Worm (Caenorhabditis elegans) whole organism, L3 larva: ENCODE results near the gene irld-45.

Source experiments
- fkh-10 ChIP-seq: sonication (generic microtip); optimal IDR thresholded peaks from 2 replicates; lab custom pipeline; 2017; ENCODE audit warnings: missing biosample characterization, missing genetic modification reagents, missing genetic modification characterization
- fos-1 ChIP-seq: fragments of 150-350 bp; optimal IDR thresholded peaks from 2 replicates; lab custom pipeline; 2014; ENCODE audit warnings: missing biosample characterization, missing genetic modification characterization
- lin-39 ChIP-seq: fragments of 150-350 bp; optimal IDR thresholded peaks from 2 replicates; lab custom pipeline; 2018; ENCODE audit warnings: missing biosample characterization, missing genetic modification reagents, missing genetic modification characterization
- nhr-23 ChIP-seq: fragments of 150-350 bp; optimal IDR thresholded peaks from 2 replicates; lab custom pipeline; 2014; ENCODE audit warnings: missing biosample characterization, missing genetic modification reagents, missing genetic modification characterization
- pha-4 ChIP-seq: fragments of 150-350 bp; optimal IDR thresholded peaks from 2 replicates; lab custom pipeline; 2014; ENCODE audit warnings: missing biosample characterization, missing genetic modification reagents, missing genetic modification characterization
- tbx-2 ChIP-seq: sonication (generic microtip); optimal IDR thresholded peaks from 2 replicates; lab custom pipeline; 2016; ENCODE audit warnings: mild to moderate bottlenecking, missing genetic modification characterization, missing compliant biosample characterization
- ztf-11 ChIP-seq: fragments of 150-350 bp; optimal IDR thresholded peaks from 2 replicates; lab custom pipeline; 2014; ENCODE audit warnings: missing biosample characterization, missing genetic modification characterization

DNA sequence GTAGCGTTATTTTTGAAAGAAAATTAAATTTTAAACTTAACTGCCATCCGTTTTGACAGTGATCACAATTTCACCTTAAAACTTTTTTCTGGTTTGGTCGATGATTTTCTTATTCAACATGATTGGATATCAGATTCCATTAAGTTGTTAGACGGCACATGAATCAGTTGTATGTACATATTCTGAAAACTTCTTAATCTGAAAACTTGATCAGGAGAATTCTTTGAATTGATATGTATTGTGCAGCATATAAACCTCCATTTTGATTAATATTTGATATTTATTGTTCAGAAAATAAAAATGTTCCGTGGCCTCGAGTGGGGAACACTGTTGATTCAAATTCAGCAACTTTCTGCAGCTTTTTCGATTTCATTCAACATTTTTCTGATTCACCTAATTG is 8.1 kb upstream of the irld-45 start, which contains the start of gene str-221:
- TF ChIP-seq fos-1 (tag; lab: Kevin White, UChicago) (no peak), pha-4 (tag; lab: Kevin White, UChicago) (no peak), nhr-23 (tag; lab: Kevin White, UChicago) (no peak), tbx-2 (tag; lab: Kevin White, UChicago) (no peak), fkh-10 (GFP tag; lab: Kevin White, UChicago) (no peak), lin-39 (no peak), ztf-11 (tag; lab: Kevin White, UChicago) (no peak)
